Worm (Caenorhabditis elegans) whole organism, L1 larva: ENCODE results near the gene Y45G5AM.4.

ENCODE experiments used
- C04F5.9 ChIP-seq: sonication (generic microtip); optimal IDR thresholded peaks from 2 replicates; lab custom pipeline; 2016; ENCODE audit warnings: missing genetic modification characterization, missing compliant biosample characterization
- ceh-82 ChIP-seq, 3 experiments: fragments of 150-350 bp in 1 of 3; sonication (generic microtip) in 2 of 3; optimal IDR thresholded peaks; 2 replicates each; lab custom pipeline; 2014 to 2017; ENCODE audit warnings: missing biosample characterization in 3 of 3, missing genetic modification characterization in 3 of 3
- fkh-10 ChIP-seq: sonication (generic microtip); optimal IDR thresholded peaks from 2 replicates; lab custom pipeline; 2017; ENCODE audit warnings: missing biosample characterization, missing genetic modification reagents, missing genetic modification characterization
- jun-1 ChIP-seq: fragments of 150-350 bp; optimal IDR thresholded peaks from 2 replicates; lab custom pipeline; 2014; ENCODE audit warnings: missing biosample characterization, missing genetic modification reagents, missing genetic modification characterization
- nhr-19 ChIP-seq: fragments of 200-800 bp; sonication (Bioruptor generic); conservative IDR thresholded peaks from 2 replicates; pipeline ENCODE4 v1.3.6; 2022; ENCODE audit warnings: missing genetic modification characterization, missing compliant biosample characterization
- nhr-90 ChIP-seq: sonication (generic microtip); optimal IDR thresholded peaks from 2 replicates; lab custom pipeline; 2016; ENCODE audit warnings: mild to moderate bottlenecking, missing genetic modification characterization, missing compliant biosample characterization; ENCODE audit not compliant: poor library complexity
- sptf-1 ChIP-seq: fragments of 150-350 bp; optimal IDR thresholded peaks from 2 replicates; lab custom pipeline; 2014; ENCODE audit warnings: missing biosample characterization, missing genetic modification characterization
- tlp-1 ChIP-seq: fragments of 150-350 bp; optimal IDR thresholded peaks from 2 replicates; lab custom pipeline; 2014; ENCODE audit warnings: missing biosample characterization, missing genetic modification characterization
- vab-15 ChIP-seq: sonication (generic microtip); optimal IDR thresholded peaks from 2 replicates; lab custom pipeline; 2017; ENCODE audit warnings: missing genotype, mild to moderate bottlenecking, missing genetic modification characterization, missing compliant biosample characterization
- xbp-1 ChIP-seq: sonication (generic microtip); optimal IDR thresholded peaks from 2 replicates; lab custom pipeline; 2016; ENCODE audit warnings: missing genetic modification characterization, missing compliant biosample characterization

- TF ChIP-seq sptf-1 (tag; lab: Kevin White, UChicago) (no peak), ceh-82 (tag; optimal IDR thresholded peaks at IDR 0.05; lab: Kevin White, UChicago) (no peak), jun-1 (no peak), nhr-19 (GFP tag; lab: Robert Waterston, UW) (no peak), vab-15 (tag; lab: Kevin White, UChicago) (no peak), C04F5.9 (no peak), fkh-10 (GFP tag; lab: Kevin White, UChicago) (no peak), tlp-1 (no peak), nhr-90 (tag; lab: Kevin White, UChicago) (no peak), xbp-1 (tag; lab: Kevin White, UChicago) (no peak)
Measured at ce11 chrV:4120629-4121028, 42.4 kb upstream of the Y45G5AM.4 start, which contains the start of gene T05B4.10.
